Worm (Caenorhabditis elegans) whole organism, late embryonic: ENCODE measurements around the gene tag-151.
A peak's percentile ranks its signal among the peaks of the same experiment; 100 is the strongest.

Source experiments
- C08G9.2 ChIP-seq: sonication (generic microtip); optimal IDR thresholded peaks from 2 replicates; lab custom pipeline; 2016; ENCODE audit warnings: mild to moderate bottlenecking, missing genetic modification characterization, moderate library complexity, missing compliant biosample characterization
- K09A11.1 ChIP-seq: sonication (generic microtip); optimal IDR thresholded peaks from 2 replicates; lab custom pipeline; 2017; ENCODE audit warnings: antibody characterized with exemption, mild to moderate bottlenecking, missing genetic modification characterization, missing compliant biosample characterization; ENCODE audit not compliant: insufficient read depth
- ahr-1 ChIP-seq: sonication (generic microtip); optimal IDR thresholded peaks from 2 replicates; lab custom pipeline; 2016; ENCODE audit warnings: missing genetic modification characterization, missing compliant biosample characterization
- ceh-18 ChIP-seq: sonication (generic microtip); optimal IDR thresholded peaks from 2 replicates; lab custom pipeline; 2016; ENCODE audit warnings: missing genetic modification characterization, missing compliant biosample characterization
- ceh-19 ChIP-seq: fragments of 200-800 bp; sonication (Bioruptor generic); optimal IDR thresholded peaks from 2 replicates; lab custom pipeline; 2018; ENCODE audit warnings: mild to moderate bottlenecking, missing genetic modification characterization, missing compliant biosample characterization
- ceh-22 ChIP-seq: sonication (generic microtip); optimal IDR thresholded peaks from 2 replicates; lab custom pipeline; 2017; ENCODE audit warnings: missing biosample characterization, missing genetic modification characterization
- ceh-31 ChIP-seq: sonication (generic microtip); optimal IDR thresholded peaks from 2 replicates; lab custom pipeline; 2016; ENCODE audit warnings: missing genetic modification characterization, missing compliant biosample characterization
- ceh-45 ChIP-seq: fragments of 200-800 bp; sonication (Bioruptor generic); IDR thresholded peaks from 2 replicates; pipeline ENCODE4 v1.3.6; 2022; ENCODE audit warnings: missing genetic modification reagents, missing genetic modification characterization, missing compliant biosample characterization
- ceh-48 ChIP-seq: sonication (generic microtip); optimal IDR thresholded peaks from 2 replicates; lab custom pipeline; 2016; ENCODE audit warnings: missing genetic modification characterization, inconsistent platforms, missing compliant biosample characterization
- elt-2 ChIP-seq: sonication (generic microtip); optimal IDR thresholded peaks from 2 replicates; lab custom pipeline; 2016; ENCODE audit warnings: missing genetic modification reagents, missing genetic modification characterization, missing compliant biosample characterization
- elt-4 ChIP-seq: sonication (generic microtip); optimal IDR thresholded peaks from 2 replicates; lab custom pipeline; 2016; ENCODE audit warnings: missing genetic modification characterization, missing compliant biosample characterization
- ets-4 ChIP-seq: sonication (generic microtip); optimal IDR thresholded peaks from 2 replicates; lab custom pipeline; 2016; ENCODE audit warnings: missing genetic modification characterization, missing compliant biosample characterization
- fax-1 ChIP-seq: sonication (generic microtip); optimal IDR thresholded peaks from 2 replicates; lab custom pipeline; 2016; ENCODE audit warnings: missing genotype, missing genetic modification characterization, missing compliant biosample characterization
- gmeb-2 ChIP-seq: sonication (generic microtip); optimal IDR thresholded peaks from 2 replicates; lab custom pipeline; 2016; ENCODE audit warnings: missing genetic modification characterization, inconsistent platforms, missing compliant biosample characterization
- hlh-15 ChIP-seq: sonication (generic microtip); optimal IDR thresholded peaks from 2 replicates; lab custom pipeline; 2016; ENCODE audit warnings: missing genetic modification characterization, missing compliant biosample characterization
- hlh-30 ChIP-seq: sonication (generic microtip); optimal IDR thresholded peaks from 2 replicates; lab custom pipeline; 2017; ENCODE audit warnings: antibody characterized with exemption, missing genetic modification characterization, missing compliant biosample characterization; ENCODE audit not compliant: insufficient read depth
- hlh-6 ChIP-seq: sonication (generic microtip); optimal IDR thresholded peaks from 2 replicates; lab custom pipeline; 2016; ENCODE audit warnings: missing genotype, missing genetic modification characterization, missing compliant biosample characterization
- hlh-8 ChIP-seq: sonication (generic microtip); optimal IDR thresholded peaks from 2 replicates; lab custom pipeline; 2016; ENCODE audit warnings: missing genotype, missing genetic modification characterization, missing compliant biosample characterization
- lin-11 ChIP-seq: fragments of 200-800 bp; sonication (Bioruptor generic); optimal IDR thresholded peaks from 2 replicates; lab custom pipeline; 2018; ENCODE audit warnings: mild to moderate bottlenecking, missing genetic modification characterization, missing compliant biosample characterization
- nhr-11 ChIP-seq: fragments of 150-350 bp; optimal IDR thresholded peaks from 2 replicates; lab custom pipeline; 2014; ENCODE audit warnings: missing biosample characterization, missing genetic modification characterization
- nhr-232 ChIP-seq: sonication (generic microtip); optimal IDR thresholded peaks from 2 replicates; lab custom pipeline; 2016; ENCODE audit warnings: missing genetic modification characterization, missing compliant biosample characterization
- odd-2 ChIP-seq: sonication (generic microtip); optimal IDR thresholded peaks from 2 replicates; lab custom pipeline; 2017; ENCODE audit warnings: antibody characterized with exemption, mild to moderate bottlenecking, missing genetic modification characterization, missing compliant biosample characterization
- pag-3 ChIP-seq: sonication (generic microtip); optimal IDR thresholded peaks from 2 replicates; lab custom pipeline; 2016; ENCODE audit warnings: missing compliant biosample characterization, missing genetic modification characterization, borderline replicate concordance
- pha-2 ChIP-seq: sonication (generic microtip); optimal IDR thresholded peaks from 2 replicates; lab custom pipeline; 2017; ENCODE audit warnings: mild to moderate bottlenecking, missing genetic modification characterization, missing compliant biosample characterization
- pha-4 ChIP-seq: fragments of 150-350 bp; optimal IDR thresholded peaks from 2 replicates; lab custom pipeline; 2018; ENCODE audit warnings: missing biosample characterization, missing genetic modification reagents, missing genetic modification characterization
- pqm-1 ChIP-seq: sonication (generic microtip); optimal IDR thresholded peaks from 2 replicates; lab custom pipeline; 2016; ENCODE audit warnings: missing genetic modification characterization, missing compliant biosample characterization
- pros-1 ChIP-seq: fragments of 150-350 bp; optimal IDR thresholded peaks from 2 replicates; lab custom pipeline; 2014; ENCODE audit warnings: missing biosample characterization, missing genetic modification reagents, missing genetic modification characterization
- rnt-1 ChIP-seq: sonication (generic microtip); optimal IDR thresholded peaks from 2 replicates; lab custom pipeline; 2016; ENCODE audit warnings: missing genetic modification characterization, missing compliant biosample characterization
- sox-4 ChIP-seq: sonication (generic microtip); optimal IDR thresholded peaks from 2 replicates; lab custom pipeline; 2017; ENCODE audit warnings: mild to moderate bottlenecking, missing genetic modification characterization, inconsistent platforms, missing compliant biosample characterization
- syd-9 ChIP-seq: sonication (generic microtip); optimal IDR thresholded peaks from 2 replicates; lab custom pipeline; 2016; ENCODE audit warnings: mild to moderate bottlenecking, missing genetic modification characterization, moderate library complexity, missing compliant biosample characterization
- tbx-2 ChIP-seq: sonication (generic microtip); optimal IDR thresholded peaks from 2 replicates; lab custom pipeline; 2016; ENCODE audit warnings: missing genetic modification characterization, missing compliant biosample characterization
- unc-3 ChIP-seq, 2 experiments: fragments of 200-800 bp in 1 of 2; sonication (Bioruptor generic) in 1 of 2; sonication (generic microtip) in 1 of 2; conservative IDR thresholded peaks in 1 of 2; optimal IDR thresholded peaks in 1 of 2; 2 replicates each; pipeline versions ENCODE4 v1.3.6 to Lab custom; 2016 to 2022; ENCODE audit warnings: missing compliant biosample characterization in 2 of 2, missing genetic modification characterization in 2 of 2, missing genetic modification reagents in 1 of 2
- unc-55 ChIP-seq: sonication (generic microtip); optimal IDR thresholded peaks from 2 replicates; lab custom pipeline; 2017; ENCODE audit warnings: missing biosample characterization, missing genetic modification reagents, missing genetic modification characterization
- unc-86 ChIP-seq: sonication (generic microtip); optimal IDR thresholded peaks from 2 replicates; lab custom pipeline; 2016; ENCODE audit warnings: missing genetic modification characterization, missing compliant biosample characterization
- zip-5 ChIP-seq: sonication (generic microtip); optimal IDR thresholded peaks from 2 replicates; lab custom pipeline; 2016; ENCODE audit warnings: missing genetic modification characterization, missing compliant biosample characterization

The tag-151 gene

DNA sequence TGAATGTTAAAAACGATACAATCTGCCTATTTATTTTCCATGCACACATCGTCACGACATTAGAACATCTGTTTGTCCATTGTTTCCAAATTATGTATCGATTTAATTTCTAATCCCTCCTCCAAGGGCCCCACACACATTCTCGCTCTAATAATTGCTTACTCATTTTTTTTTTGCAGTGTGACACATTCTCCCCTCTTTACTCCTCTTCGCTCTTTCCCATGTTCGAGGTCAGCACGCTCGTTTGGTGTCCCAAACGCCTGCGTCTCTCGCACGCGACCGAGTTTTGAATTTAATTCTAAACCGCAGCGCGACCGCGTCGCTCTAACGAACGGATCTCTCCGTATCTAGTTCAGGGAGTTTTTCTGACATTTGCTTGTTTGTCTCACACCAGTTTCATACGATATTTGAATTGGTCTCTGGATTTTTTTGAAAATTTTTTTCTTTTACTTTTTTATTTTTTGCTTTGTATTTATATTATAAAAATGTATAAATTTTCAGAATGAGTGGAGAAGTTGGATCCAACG, 37.4 kb upstream of the tag-151 start, which contains the start of the genes clec-140 and hmg-11 (continued):
- TF ChIP-seq ceh-18 (peak; percentile 17), hlh-30 (tag; lab: Kevin White, UChicago) (peak; percentile 54), ceh-19 (GFP tag; lab: Kevin White, UChicago) (no peak), pha-2 (tag; lab: Kevin White, UChicago) (no peak), elt-2 (peak; percentile 43), ceh-45 (GFP tag; lab: Robert Waterston, UW) (no peak), ceh-31 (peak; percentile 63), ceh-22 (no peak)

DNA sequence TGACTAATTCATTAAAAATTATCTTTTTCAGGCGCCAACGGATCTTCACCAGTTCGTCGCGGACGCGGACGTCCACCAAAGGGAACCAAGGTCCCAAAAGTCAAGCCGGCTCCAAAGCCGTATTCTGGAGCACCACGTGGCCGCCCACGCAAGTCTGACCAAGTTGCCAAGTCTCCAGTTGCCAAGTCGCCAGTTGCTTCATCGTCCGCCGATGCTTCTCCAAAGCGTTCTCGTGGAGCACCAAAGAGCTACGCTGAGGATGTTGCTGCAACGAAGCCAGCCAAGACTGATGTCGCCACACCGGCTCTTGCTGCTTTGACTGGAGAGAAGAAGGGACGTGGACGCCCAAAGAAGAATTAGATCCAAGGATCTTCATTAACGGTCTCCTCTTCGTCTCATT, 36.8 kb upstream of the tag-151 start:
- TF ChIP-seq K09A11.1 (tag; lab: Kevin White, UChicago) (no peak), zip-5 (no peak), ceh-18 (no peak), pqm-1 (tag; lab: Kevin White, UChicago) (no peak), hlh-15 (no peak), hlh-8 (tag; lab: Kevin White, UChicago) (no peak)

DNA sequence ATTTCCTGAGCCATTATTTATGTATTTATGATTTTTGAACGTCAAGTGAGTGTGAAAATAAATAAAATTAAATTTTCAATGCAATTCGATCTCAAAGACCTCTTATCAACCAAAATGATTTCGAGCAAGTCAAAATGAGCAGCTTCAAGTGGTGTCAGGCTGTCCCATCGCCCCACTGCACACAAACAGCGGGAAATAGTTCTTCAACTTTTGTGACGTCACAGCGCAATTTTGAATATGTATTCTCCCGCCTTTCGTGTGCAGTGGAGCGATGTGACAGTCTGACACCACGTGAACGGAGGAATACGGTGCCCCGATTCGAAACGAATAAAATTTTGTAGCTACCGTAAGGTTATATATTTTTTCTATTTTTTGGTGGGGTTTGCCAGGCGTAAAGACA, 36.4 kb upstream of the tag-151 start:
- no peak for TF ChIP-seq ceh-45 (GFP tag; lab: Robert Waterston, UW)
- no peak for TF ChIP-seq elt-2
- TF ChIP-seq ceh-48 (tag; lab: Kevin White, UChicago), result no peak
- TF ChIP-seq zip-5, result no peak

DNA sequence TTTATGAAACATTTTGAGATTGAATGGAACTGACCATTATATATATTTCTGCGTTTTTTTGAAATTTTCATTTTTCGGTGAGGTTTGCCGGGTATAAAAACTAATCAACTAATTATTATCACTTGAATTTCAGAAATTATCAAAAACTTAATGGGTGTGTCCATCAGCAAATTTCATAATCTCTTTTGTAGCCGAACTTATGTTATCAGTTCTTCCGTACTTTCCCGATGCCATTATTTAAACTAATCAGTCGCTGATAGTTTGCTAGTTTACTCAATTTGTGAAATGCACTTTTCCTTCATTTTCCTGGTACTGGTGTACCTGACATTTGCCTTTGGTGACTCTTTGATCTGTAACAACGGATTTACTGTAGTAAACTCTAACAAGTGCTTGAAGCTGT, 35.9 kb upstream of the tag-151 start:
- no peak for TF ChIP-seq sox-4 (tag; lab: Kevin White, UChicago)
- TF ChIP-seq elt-2, result peak; percentile 64

DNA sequence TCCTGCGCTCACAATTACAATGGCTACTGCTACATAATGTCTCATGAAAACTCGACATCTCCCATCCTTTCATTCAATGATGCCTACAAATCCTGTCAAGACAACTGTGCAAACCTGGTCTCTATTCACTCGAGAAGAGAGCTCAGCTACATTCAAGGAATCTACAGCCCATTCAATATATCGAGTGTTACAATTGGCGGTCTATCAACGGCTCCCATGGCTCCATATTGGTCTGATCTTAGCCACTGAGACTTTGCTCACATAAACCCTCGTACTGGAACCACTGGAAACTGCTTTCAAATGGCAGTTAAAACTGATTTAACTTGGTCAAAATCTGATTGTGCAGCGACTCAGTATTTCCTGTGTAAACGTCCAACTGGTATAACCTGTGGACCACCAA, 34.6 kb upstream of the tag-151 start, which contains the start of gene T05A7.3:
Gene T05A7.3, plus strand, starts transcription at position 301 of the 400 bp plus-strand sequence.
- TF ChIP-seq fax-1 (tag; lab: Kevin White, UChicago) (no peak), hlh-6 (tag; lab: Kevin White, UChicago) (no peak), ceh-18 (no peak), sox-4 (tag; lab: Kevin White, UChicago) (no peak), nhr-11 (tag; lab: Kevin White, UChicago) (no peak), ceh-19 (GFP tag; lab: Kevin White, UChicago) (no peak), pag-3 (no peak), rnt-1 (no peak), unc-86 (tag; lab: Kevin White, UChicago) (no peak), ets-4 (no peak), odd-2 (tag; lab: Kevin White, UChicago) (no peak), gmeb-2 (no peak), syd-9 (tag; lab: Kevin White, UChicago) (no peak), elt-2 (no peak), unc-55 (no peak), hlh-30 (tag; lab: Kevin White, UChicago) (no peak), ahr-1 (tag; lab: Kevin White, UChicago) (no peak), pha-4 (no peak)

DNA sequence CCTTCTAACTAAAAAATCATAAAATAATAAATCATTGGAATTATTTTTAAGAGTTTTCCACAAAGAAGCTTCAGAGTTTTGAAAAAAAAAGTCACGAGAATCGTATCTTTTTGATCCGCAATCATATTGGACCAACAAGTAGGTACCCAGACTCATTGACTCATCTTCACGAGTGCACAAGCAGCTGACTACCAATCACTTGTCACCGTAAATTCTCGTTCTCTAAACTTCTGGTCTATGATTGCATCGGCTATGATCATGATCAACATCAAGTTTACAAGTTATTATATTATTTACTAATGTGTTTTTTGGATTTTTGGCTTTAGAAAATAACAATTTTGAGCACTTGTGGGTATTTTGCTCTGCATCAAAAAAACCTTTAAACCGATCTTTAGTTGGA, 33.8 kb upstream of the tag-151 start:
- TF ChIP-seq unc-55 (peak; percentile 67), ceh-45 (GFP tag; lab: Robert Waterston, UW) (no peak)
- TF ChIP-seq, all 69 proteins: peak for 1

DNA sequence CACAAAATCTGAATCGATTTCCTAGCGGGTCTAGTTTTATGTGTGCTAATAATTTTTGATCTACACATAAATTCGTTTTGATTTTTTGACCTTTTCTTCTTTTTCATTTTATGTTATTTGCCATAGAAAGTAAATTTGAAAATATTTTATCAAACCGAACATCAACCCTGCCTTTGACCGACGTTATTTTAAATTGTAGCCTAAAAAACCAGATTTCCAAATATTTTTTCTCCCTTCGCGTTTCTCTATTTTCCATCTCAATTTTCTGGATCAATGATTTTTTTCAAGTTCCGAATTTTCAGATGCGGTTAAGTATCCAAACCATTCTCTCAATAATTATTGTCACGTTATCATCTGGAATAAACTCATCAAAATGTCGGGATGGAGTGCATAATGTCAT, 32.2 kb upstream of the tag-151 start, which contains the start of gene T05A7.1:
Gene T05A7.1, plus strand, starts transcription at position 301 of the 400 bp plus-strand sequence.
- TF ChIP-seq tbx-2 (tag; lab: Kevin White, UChicago) (no peak), pag-3 (no peak), unc-55 (no peak), lin-11 (tag; lab: Kevin White, UChicago) (no peak), C08G9.2 (tag; lab: Kevin White, UChicago) (no peak), ceh-18 (no peak), elt-4 (tag; lab: Kevin White, UChicago) (no peak), gmeb-2 (no peak), nhr-232 (tag; lab: Kevin White, UChicago) (no peak), pqm-1 (tag; lab: Kevin White, UChicago) (no peak), syd-9 (tag; lab: Kevin White, UChicago) (no peak), pros-1 (no peak), hlh-15 (no peak), unc-3 (GFP tag; conservative IDR thresholded peaks at IDR 0.05; lab: Robert Waterston, UW) (no peak), unc-3 (tag; optimal IDR thresholded peaks at IDR 0.05; lab: Kevin White, UChicago) (no peak), ceh-48 (tag; lab: Kevin White, UChicago) (no peak), fax-1 (tag; lab: Kevin White, UChicago) (no peak), ceh-31 (no peak), hlh-6 (tag; lab: Kevin White, UChicago) (no peak)
